Fruit fly (Drosophila melanogaster): ENCODE results near the gene aos.

DNA sequence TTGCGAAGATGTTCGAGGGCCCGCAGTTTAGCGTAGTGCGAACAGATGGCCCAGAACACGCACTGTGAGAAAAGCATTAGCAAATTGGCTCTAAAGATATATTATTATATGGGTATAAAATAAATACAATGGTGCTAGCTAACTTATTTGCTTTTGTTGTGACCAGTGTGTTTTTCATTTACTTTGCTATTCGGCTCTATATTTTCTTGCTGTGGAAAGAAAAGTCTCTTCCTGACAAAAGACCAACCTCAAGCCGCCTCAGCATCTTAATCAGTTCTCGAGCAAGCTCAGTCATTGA lies 7.1 kb upstream of the aos start:
- TF ChIP-seq Pif1A (GFP tag; optimal IDR thresholded peaks at IDR 0.05) (peak; percentile 59), rn (GFP tag; IDR thresholded peaks at IDR 0.05) (no peak), CG8159 (tag; optimal IDR thresholded peaks at IDR 0.05) (peak; percentile 92), Ets98B (GFP tag; IDR thresholded peaks at IDR 0.05) (no peak), Pif1B (GFP tag; optimal IDR thresholded peaks at IDR 0.05) (peak; percentile 78), CG10348 (GFP tag; IDR thresholded peaks at IDR 0.05) (no peak), CG9948 (tag; optimal IDR thresholded peaks at IDR 0.05) (peak; percentile 87), CG15710 (tag; optimal IDR thresholded peaks at IDR 0.05) (peak; percentile 91)

Measured in whole organism, pupa.